Fruit fly (Drosophila melanogaster) whole organism, embryonic: ENCODE measurements around the gene CG32280.
A peak's percentile ranks its signal among the peaks of the same experiment; 100 is the strongest.

Experiments used
- B-H1 ChIP-seq: fragments of 200-800 bp; sonication (Bioruptor generic); IDR thresholded peaks from 3 replicates; pipeline ENCODE4 v1.3.6; 2022; ENCODE audit warnings: missing biosample characterization, missing genetic modification characterization
- CG11093 ChIP-seq: fragments of 200-800 bp; sonication (Bioruptor generic); IDR thresholded peaks from 3 replicates; pipeline ENCODE4 v1.3.6; 2022; ENCODE audit warnings: missing biosample characterization, missing genetic modification characterization
- CG11247 ChIP-seq: fragments of 200-800 bp; sonication (Bioruptor generic); IDR thresholded peaks from 2 replicates; pipeline ENCODE4 v1.3.6; 2022; ENCODE audit warnings: missing biosample characterization, missing genetic modification characterization
- CG11456 ChIP-seq: fragments of 200-800 bp; sonication (Bioruptor generic); IDR thresholded peaks from 3 replicates; pipeline ENCODE4 v1.3.6; 2022; ENCODE audit warnings: missing biosample characterization, missing genetic modification characterization
- CG15601 ChIP-seq: fragments of 200-800 bp; sonication (Bioruptor generic); optimal IDR thresholded peaks from 3 replicates; lab custom pipeline; 2019; ENCODE audit warnings: missing biosample characterization, mild to moderate bottlenecking, missing genetic modification characterization, moderate library complexity
- CG16815 ChIP-seq: fragments of 200-800 bp; sonication (Bioruptor generic); optimal IDR thresholded peaks from 3 replicates; lab custom pipeline; 2017; ENCODE audit warnings: missing biosample characterization, mild to moderate bottlenecking, missing genetic modification characterization
- CG17361 ChIP-seq: fragments of 200-800 bp; sonication (Bioruptor generic); IDR thresholded peaks from 3 replicates; pipeline ENCODE4 v1.3.6; 2022; ENCODE audit warnings: missing biosample characterization, missing genetic modification characterization
- CG18262 ChIP-seq: fragments of 200-800 bp; optimal IDR thresholded peaks from 3 replicates; lab custom pipeline; 2019; ENCODE audit warnings: missing biosample characterization, mild to moderate bottlenecking, missing genetic modification characterization, moderate library complexity
- CG18619 ChIP-seq: fragments of 200-800 bp; sonication (Bioruptor generic); optimal IDR thresholded peaks from 3 replicates; lab custom pipeline; 2017; ENCODE audit warnings: missing biosample characterization, mild to moderate bottlenecking, missing genetic modification characterization
- CG30431 ChIP-seq: fragments of 200-800 bp; sonication (Bioruptor generic); optimal IDR thresholded peaks from 2 replicates; lab custom pipeline; 2017; ENCODE audit warnings: missing biosample characterization, missing genetic modification characterization
- CG4404 ChIP-seq: fragments of 200-800 bp; sonication (Bioruptor generic); IDR thresholded peaks from 2 replicates; pipeline ENCODE4 v1.3.6; 2022; ENCODE audit warnings: missing biosample characterization, missing genetic modification characterization
- CG4617 ChIP-seq: fragments of 200-800 bp; sonication (Bioruptor generic); optimal IDR thresholded peaks from 3 replicates; lab custom pipeline; 2016; ENCODE audit warnings: missing biosample characterization, missing genetic modification characterization, borderline replicate concordance
- CG6175 ChIP-seq: fragments of 200-800 bp; sonication (Bioruptor generic); IDR thresholded peaks from 3 replicates; pipeline ENCODE4 v1.3.6; 2022; ENCODE audit warnings: missing biosample characterization, missing genetic modification characterization
- CG7786 ChIP-seq: fragments of 200-800 bp; sonication (Bioruptor generic); optimal IDR thresholded peaks from 2 replicates; lab custom pipeline; 2016; ENCODE audit warnings: missing biosample characterization, missing genetic modification characterization
- CG7839 ChIP-seq: fragments of 200-800 bp; sonication (Bioruptor generic); optimal IDR thresholded peaks from 3 replicates; lab custom pipeline; 2018; ENCODE audit warnings: missing biosample characterization, mild to moderate bottlenecking, missing genetic modification characterization, moderate library complexity
- CG7928 ChIP-seq: fragments of 200-800 bp; sonication (Bioruptor generic); optimal IDR thresholded peaks from 2 replicates; lab custom pipeline; 2017; ENCODE audit warnings: missing biosample characterization, mild to moderate bottlenecking, missing genetic modification characterization
- CG8089 ChIP-seq: fragments of 200-800 bp; sonication (Bioruptor generic); optimal IDR thresholded peaks from 3 replicates; lab custom pipeline; 2016; ENCODE audit warnings: missing biosample characterization, missing genetic modification characterization
- CG8924 ChIP-seq: fragments of 200-800 bp; optimal IDR thresholded peaks from 3 replicates; lab custom pipeline; 2019; ENCODE audit warnings: missing biosample characterization, mild to moderate bottlenecking, missing genetic modification characterization, moderate library complexity
- D ChIP-seq, 2 experiments: fragments of 200-800 bp in 1 of 2; fragments of >200 bp in 1 of 2; sonication (Bioruptor generic) in 1 of 2; optimal IDR thresholded peaks; 2 replicates in 1 of 2; 3 replicates in 1 of 2; lab custom pipeline; 2017; ENCODE audit warnings: mild to moderate bottlenecking in 1 of 2, missing biosample characterization in 1 of 2, missing genetic modification characterization in 1 of 2, missing genetic modification reagents in 1 of 2
- Dek ChIP-seq: fragments of 200-800 bp; sonication (Bioruptor generic); optimal IDR thresholded peaks from 3 replicates; lab custom pipeline; 2019; ENCODE audit warnings: missing biosample characterization, mild to moderate bottlenecking, missing genetic modification characterization, moderate library complexity
- Dp ChIP-seq: fragments of 200-800 bp; sonication (Bioruptor generic); optimal IDR thresholded peaks from 2 replicates; lab custom pipeline; 2018; ENCODE audit warnings: missing biosample characterization, mild to moderate bottlenecking, missing genetic modification characterization, moderate library complexity
- Drgx ChIP-seq: fragments of 200-800 bp; sonication (Bioruptor generic); IDR thresholded peaks from 2 replicates; pipeline ENCODE4 v1.3.6; 2022; ENCODE audit warnings: missing biosample characterization, missing genetic modification characterization
- Elba2 ChIP-seq: fragments of 200-800 bp; sonication (Bioruptor generic); optimal IDR thresholded peaks from 3 replicates; lab custom pipeline; 2016; ENCODE audit warnings: missing biosample characterization, missing genetic modification characterization
- HLH3B ChIP-seq: fragments of 200-800 bp; sonication (Bioruptor generic); IDR thresholded peaks from 2 replicates; pipeline ENCODE4 v1.3.6; 2022; ENCODE audit warnings: missing biosample characterization, missing genetic modification characterization
- Hr39 ChIP-seq: fragments of >200 bp; optimal IDR thresholded peaks from 2 replicates; lab custom pipeline; 2017
- NFAT ChIP-seq: fragments of 200-800 bp; sonication (Bioruptor generic); IDR thresholded peaks from 2 replicates; pipeline ENCODE4 v1.3.6; 2022; ENCODE audit warnings: missing biosample characterization, missing genetic modification characterization
- Scr ChIP-seq: fragments of 200-800 bp; sonication (Bioruptor generic); IDR thresholded peaks from 2 replicates; pipeline ENCODE4 v1.3.6; 2022; ENCODE audit warnings: missing biosample characterization, missing genetic modification characterization; ENCODE audit not compliant: partially characterized antibody
- Sin3A ChIP-seq: fragments of >200 bp; optimal IDR thresholded peaks from 2 replicates; lab custom pipeline; 2018
- Spps ChIP-seq: fragments of 200-800 bp; sonication (Bioruptor generic); optimal IDR thresholded peaks from 2 replicates; lab custom pipeline; 2018; ENCODE audit warnings: missing biosample characterization, mild to moderate bottlenecking, missing genetic modification characterization
- Xbp1 ChIP-seq: fragments of 200-800 bp; sonication (Bioruptor generic); optimal IDR thresholded peaks from 3 replicates; lab custom pipeline; 2016; ENCODE audit warnings: missing biosample characterization, mild to moderate bottlenecking, missing genetic modification characterization
- abd-A ChIP-seq: fragments of 200-800 bp; sonication (Bioruptor generic); optimal IDR thresholded peaks from 3 replicates; lab custom pipeline; 2019; ENCODE audit warnings: missing biosample characterization, mild to moderate bottlenecking, missing genetic modification characterization, moderate library complexity
- amos ChIP-seq: fragments of 200-800 bp; sonication (Bioruptor generic); IDR thresholded peaks from 2 replicates; pipeline ENCODE4 v1.3.6; 2022; ENCODE audit warnings: missing biosample characterization, missing genetic modification characterization; ENCODE audit not compliant: partially characterized antibody
- bowl ChIP-seq: fragments of 200-800 bp; sonication (Bioruptor generic); IDR thresholded peaks from 2 replicates; pipeline ENCODE4 v1.3.6; 2022; ENCODE audit warnings: missing biosample characterization, missing genetic modification characterization
- fd102C ChIP-seq: fragments of 200-800 bp; sonication (Bioruptor generic); optimal IDR thresholded peaks from 2 replicates; lab custom pipeline; 2018; ENCODE audit warnings: missing biosample characterization, mild to moderate bottlenecking, missing genetic modification characterization, moderate library complexity
- fd3F ChIP-seq: fragments of 200-800 bp; sonication (Bioruptor generic); optimal IDR thresholded peaks from 2 replicates; lab custom pipeline; 2018; ENCODE audit warnings: missing biosample characterization, mild to moderate bottlenecking, missing genetic modification characterization, moderate library complexity
- fd64A ChIP-seq: fragments of 200-800 bp; sonication (Bioruptor generic); optimal IDR thresholded peaks from 3 replicates; lab custom pipeline; 2018; ENCODE audit warnings: missing biosample characterization, mild to moderate bottlenecking, missing genetic modification characterization
- fd96Cb ChIP-seq: fragments of 200-800 bp; sonication (Bioruptor generic); optimal IDR thresholded peaks from 2 replicates; lab custom pipeline; 2018; ENCODE audit warnings: missing biosample characterization, mild to moderate bottlenecking, missing genetic modification characterization, moderate library complexity
- gcm2 ChIP-seq: fragments of 200-800 bp; sonication (Bioruptor generic); optimal IDR thresholded peaks from 2 replicates; lab custom pipeline; 2016; ENCODE audit warnings: missing biosample characterization, missing genetic modification characterization
- ham ChIP-seq: fragments of 200-800 bp; sonication (Bioruptor generic); IDR thresholded peaks from 2 replicates; pipeline ENCODE4 v1.3.6; 2022; ENCODE audit warnings: missing biosample characterization, missing genetic modification characterization
- klu ChIP-seq: fragments of 200-800 bp; sonication (Bioruptor generic); IDR thresholded peaks from 2 replicates; pipeline ENCODE4 v1.3.6; 2022; ENCODE audit warnings: missing biosample characterization, missing genetic modification characterization
- nerfin-2 ChIP-seq: fragments of 200-800 bp; sonication (Bioruptor generic); IDR thresholded peaks from 2 replicates; pipeline ENCODE4 v1.3.6; 2022; ENCODE audit warnings: missing biosample characterization, missing genetic modification characterization; ENCODE audit not compliant: partially characterized antibody
- ranshi ChIP-seq: fragments of 200-800 bp; sonication (Bioruptor generic); IDR thresholded peaks from 2 replicates; pipeline ENCODE4 v1.3.6; 2022; ENCODE audit warnings: missing biosample characterization, missing genetic modification characterization
- salm ChIP-seq: fragments of 200-800 bp; sonication (Bioruptor generic); optimal IDR thresholded peaks from 2 replicates; lab custom pipeline; 2018; ENCODE audit warnings: missing biosample characterization, mild to moderate bottlenecking, missing genetic modification characterization
- sisA ChIP-seq: fragments of 200-800 bp; sonication (Bioruptor generic); IDR thresholded peaks from 2 replicates; pipeline ENCODE4 v1.3.6; 2022; ENCODE audit warnings: missing biosample characterization, missing genetic modification characterization
- sna ChIP-seq: fragments of 200-800 bp; sonication (Bioruptor generic); IDR thresholded peaks from 2 replicates; pipeline ENCODE4 v1.3.6; 2022; ENCODE audit warnings: missing biosample characterization, missing genetic modification characterization; ENCODE audit not compliant: partially characterized antibody
- so ChIP-seq: fragments of 200-800 bp; sonication (Bioruptor generic); IDR thresholded peaks from 3 replicates; pipeline ENCODE4 v1.3.6; 2022; ENCODE audit warnings: missing biosample characterization, missing genetic modification characterization
- yki ChIP-seq: fragments of >200 bp; optimal IDR thresholded peaks from 3 replicates; lab custom pipeline; 2018
- zen ChIP-seq: fragments of 200-800 bp; sonication (Bioruptor generic); optimal IDR thresholded peaks from 3 replicates; lab custom pipeline; 2018; ENCODE audit warnings: missing biosample characterization, mild to moderate bottlenecking, missing genetic modification characterization, moderate library complexity

Gene CG32280

dm6 chr3L:3198447-3199402 is 33.7 kb downstream of the CG32280 start, which contains the start of the genes CG32276 and gry (continued):
- TF ChIP-seq sisA (GFP tag; lab: Robert Waterston, UW) = peak; percentile 62; the same call in 1 of the 2 replicates
- no peak for TF ChIP-seq so
- peak; percentile 69 for TF ChIP-seq zen
- no peak for TF ChIP-seq abd-A
- TF ChIP-seq CG18619 (GFP tag; lab: Kevin White, UChicago) = peak; percentile 60
- TF ChIP-seq ham (GFP tag; lab: Robert Waterston, UW) = no peak
- TF ChIP-seq Dek = peak; percentile 73
- TF ChIP-seq CG30431 (GFP tag; lab: Kevin White, UChicago) = peak; percentile 9
- peak; percentile 96 for TF ChIP-seq Xbp1 (GFP tag; lab: Kevin White, UChicago)
- TF ChIP-seq sna (GFP tag; lab: Robert Waterston, UW) = no peak
- peak; percentile 53 for TF ChIP-seq fd3F
- TF ChIP-seq CG11247 = peak; percentile 54
- TF ChIP-seq nerfin-2 (GFP tag; lab: Robert Waterston, UW) = no peak
- peak; percentile 92 for TF ChIP-seq Sin3A (lab: Kevin White, UChicago)
- TF ChIP-seq Hr39 (lab: Kevin White, UChicago) = no peak
- peak; percentile 27 for TF ChIP-seq D (optimal IDR thresholded peaks at IDR 0.05; lab: Kevin White, UChicago)
- peak; percentile 48 for TF ChIP-seq D (GFP tag; optimal IDR thresholded peaks at IDR 0.05; lab: Kevin White, UChicago)
- no peak; the same call in 1 of the 2 replicates for TF ChIP-seq amos (GFP tag; lab: Robert Waterston, UW)
- TF ChIP-seq HLH3B (GFP tag; lab: Robert Waterston, UW) = peak; percentile 54
- peak; percentile 64 for TF ChIP-seq Elba2 (GFP tag; lab: Kevin White, UChicago)
- peak; percentile 75 for TF ChIP-seq NFAT
- peak; percentile 57 for TF ChIP-seq fd96Cb (tag; lab: Kevin White, UChicago)
- TF ChIP-seq CG15601 (tag; lab: Kevin White, UChicago) = no peak
- peak; percentile 18 for TF ChIP-seq fd102C (GFP tag; lab: Kevin White, UChicago)
- peak; percentile 65; the same call in 2 of the 3 replicates for TF ChIP-seq CG11093
- TF ChIP-seq CG6175 = 0 out of 3 replicates have a peak, but pooled peaks have one; percentile 12
- TF ChIP-seq CG7839 = no peak
- TF ChIP-seq Dp (GFP tag; lab: Kevin White, UChicago) = peak; percentile 22
- peak; percentile 71 for TF ChIP-seq CG7786 (GFP tag; lab: Kevin White, UChicago)
- TF ChIP-seq B-H1 (GFP tag; lab: Robert Waterston, UW) = no peak; the same call in 2 of the 3 replicates
- no peak for TF ChIP-seq yki (lab: Kevin White, UChicago)
- peak; percentile 58 for TF ChIP-seq CG8089
- peak; percentile 44 for TF ChIP-seq ranshi (GFP tag; lab: Robert Waterston, UW)
- TF ChIP-seq Scr = peak; percentile 53
- peak; percentile 55; the same call in 1 of the 2 replicates for TF ChIP-seq Drgx (GFP tag; lab: Robert Waterston, UW)
- TF ChIP-seq klu (GFP tag; lab: Robert Waterston, UW) = peak; percentile 46; the same call in 1 of the 2 replicates
- TF ChIP-seq CG11456 (GFP tag; lab: Robert Waterston, UW) = peak; percentile 82
- TF ChIP-seq CG17361 (GFP tag; lab: Robert Waterston, UW) = no peak; the same call in 2 of the 3 replicates
- no peak for TF ChIP-seq bowl (GFP tag; lab: Robert Waterston, UW)
- TF ChIP-seq CG8924 (tag; lab: Kevin White, UChicago) = peak; percentile 82
- peak; percentile 57 for TF ChIP-seq Spps
- peak; percentile 39 for TF ChIP-seq gcm2
- peak; percentile 33; the same call in 1 of the 2 replicates for TF ChIP-seq CG4404 (GFP tag; lab: Robert Waterston, UW)
- no peak for TF ChIP-seq fd64A (GFP tag; lab: Kevin White, UChicago)
- peak; percentile 47 for TF ChIP-seq CG16815
- peak; percentile 26 for TF ChIP-seq salm (tag; lab: Kevin White, UChicago)
- peak; percentile 99 for TF ChIP-seq CG7928
- peak; percentile 86 for TF ChIP-seq CG4617 (GFP tag; lab: Kevin White, UChicago)
- TF ChIP-seq CG18262 (tag; lab: Kevin White, UChicago) = peak; percentile 75
